Fruit fly (Drosophila melanogaster): ENCODE measurements around the gene Ugt37C2.
A peak's percentile ranks its signal among the peaks of the same experiment; 100 is the strongest.

The Ugt37C2 gene

dm6 chr2L:16804376-16804934, 10.4 kb downstream of the Ugt37C2 start, which contains the start of gene CG13272:
Gene CG13272 (plus strand): TSS chr2L:16804884.
- TF ChIP-seq Sox102F (GFP tag; optimal IDR thresholded peaks at IDR 0.05) (no peak), Hr39 (GFP tag; optimal IDR thresholded peaks at IDR 0.05) (no peak), CG10669 (GFP tag; optimal IDR thresholded peaks at IDR 0.05) (no peak), topi (GFP tag; optimal IDR thresholded peaks at IDR 0.05) (no peak), Lpt (GFP tag; optimal IDR thresholded peaks at IDR 0.05) (no peak), fd59A (GFP tag; optimal IDR thresholded peaks at IDR 0.05) (no peak), CG1621 (tag; optimal IDR thresholded peaks at IDR 0.05) (no peak), Eip78C (GFP tag) (peak; percentile 63), esn (GFP tag; optimal IDR thresholded peaks at IDR 0.05) (no peak), CG11902 (GFP tag; optimal IDR thresholded peaks at IDR 0.05) (no peak), Met (GFP tag; optimal IDR thresholded peaks at IDR 0.05) (no peak), CG8632 (GFP tag; optimal IDR thresholded peaks at IDR 0.05) (no peak), CG31627 (GFP tag; optimal IDR thresholded peaks at IDR 0.05) (no peak), CG10631 (GFP tag; optimal IDR thresholded peaks at IDR 0.05) (no peak), CG8119 (GFP tag; IDR thresholded peaks at IDR 0.05) (peak; percentile 48; the same call in 2 of the 3 replicates), fkh (GFP tag; optimal IDR thresholded peaks at IDR 0.05) (no peak), vri (GFP tag; optimal IDR thresholded peaks at IDR 0.05) (no peak), CG6163 (GFP tag; IDR thresholded peaks at IDR 0.05) (no peak), Ets96B (tag; optimal IDR thresholded peaks at IDR 0.05) (no peak), Sox15 (GFP tag; optimal IDR thresholded peaks at IDR 0.05) (no peak), Hr38 (GFP tag; optimal IDR thresholded peaks at IDR 0.05) (no peak), Smox (GFP tag; optimal IDR thresholded peaks at IDR 0.05) (no peak), Blimp-1 (GFP tag; optimal IDR thresholded peaks at IDR 0.05) (peak; percentile 17), CG8319 (GFP tag; optimal IDR thresholded peaks at IDR 0.05) (no peak), dac (GFP tag; optimal IDR thresholded peaks at IDR 0.05) (peak; percentile 52), Eip75B (GFP tag; optimal IDR thresholded peaks at IDR 0.05) (no peak), CG6808 (GFP tag; optimal IDR thresholded peaks at IDR 0.05) (no peak), CG6854 (GFP tag; optimal IDR thresholded peaks at IDR 0.05) (no peak), CG6792 (GFP tag; optimal IDR thresholded peaks at IDR 0.05) (no peak), ss (GFP tag; optimal IDR thresholded peaks at IDR 0.05) (no peak), salr (GFP tag; optimal IDR thresholded peaks at IDR 0.05) (no peak), acj6 (GFP tag; optimal IDR thresholded peaks at IDR 0.05) (peak; percentile 11), CG32006 (GFP tag; optimal IDR thresholded peaks at IDR 0.05) (peak; percentile 83), Eip93F (GFP tag; optimal IDR thresholded peaks at IDR 0.05) (no peak), Sox14 (GFP tag; optimal IDR thresholded peaks at IDR 0.05) (no peak), fd85E (GFP tag; optimal IDR thresholded peaks at IDR 0.05) (no peak), CG34406 (GFP tag; optimal IDR thresholded peaks at IDR 0.05) (no peak), CG9139 (GFP tag; optimal IDR thresholded peaks at IDR 0.05) (no peak), CG3919 (GFP tag; optimal IDR thresholded peaks at IDR 0.05) (no peak), lz (GFP tag; optimal IDR thresholded peaks at IDR 0.05) (no peak), dsx (GFP tag; optimal IDR thresholded peaks at IDR 0.05; ENCODE audit: poor library complexity, severe bottlenecking) (peak; percentile 19), Ets21C (GFP tag; optimal IDR thresholded peaks at IDR 0.05) (no peak), achi (GFP tag; optimal IDR thresholded peaks at IDR 0.05) (no peak), spab (GFP tag; optimal IDR thresholded peaks at IDR 0.05) (no peak), net (GFP tag; optimal IDR thresholded peaks at IDR 0.05) (no peak), CG6276 (GFP tag; optimal IDR thresholded peaks at IDR 0.05) (peak; percentile 43), Hr4 (GFP tag; optimal IDR thresholded peaks at IDR 0.05) (peak; percentile 67), OdsH (GFP tag; optimal IDR thresholded peaks at IDR 0.05) (peak; percentile 3), CG7368 (GFP tag; optimal IDR thresholded peaks at IDR 0.05) (no peak), cyc (GFP tag; optimal IDR thresholded peaks at IDR 0.05) (no peak), CG11294 (GFP tag; IDR thresholded peaks at IDR 0.05) (no peak), CG3032 (tag; optimal IDR thresholded peaks at IDR 0.05) (no peak)
